Worm (Caenorhabditis elegans) whole organism, L4/young adult: Measurements from ENCODE around the gene C14C11.7.
A peak's percentile ranks its signal among the peaks of the same experiment; 100 is the strongest.

ENCODE experiments used
- W03F9.2 ChIP-seq: fragments of 150-350 bp; optimal IDR thresholded peaks from 2 replicates; lab custom pipeline; 2014; ENCODE audit warnings: missing biosample characterization, missing genetic modification characterization
- dao-5 ChIP-seq: sonication (generic microtip); optimal IDR thresholded peaks from 2 replicates; lab custom pipeline; 2016; ENCODE audit warnings: missing genotype, missing genetic modification characterization, moderate library complexity, missing compliant biosample characterization
- him-1 ChIP-seq: sonication (generic microtip); optimal IDR thresholded peaks from 2 replicates; lab custom pipeline; 2016; ENCODE audit warnings: missing genotype, missing genetic modification reagents, missing genetic modification characterization, missing compliant biosample characterization

ce11 chrV:5684534-5684933 is 18.6 kb upstream of the C14C11.7 start, which contains the start of the genes hmgs-1 and F25B4.4:
- TF ChIP-seq him-1 (tag; lab: Kevin White, UChicago), result peak; percentile 19
- peak; percentile 85 for TF ChIP-seq W03F9.2
- no peak for TF ChIP-seq dao-5 (tag; lab: Kevin White, UChicago)
